Fruit fly (Drosophila melanogaster) whole organism, embryonic: ENCODE measurements around the gene CG17239.
A peak's percentile ranks its signal among the peaks of the same experiment; 100 is the strongest.

Experiments used
- Antp ChIP-seq: fragments of 200-800 bp; sonication (Bioruptor generic); optimal IDR thresholded peaks from 3 replicates; lab custom pipeline; 2016; ENCODE audit warnings: missing biosample characterization, missing genetic modification characterization
- Atf-2 ChIP-seq: fragments of 200-800 bp; sonication (Bioruptor generic); optimal IDR thresholded peaks from 2 replicates; lab custom pipeline; 2016; ENCODE audit warnings: missing biosample characterization, missing genetic modification characterization
- Atf3 ChIP-seq: fragments of 200-800 bp; sonication (Bioruptor generic); optimal IDR thresholded peaks from 3 replicates; lab custom pipeline; 2016; ENCODE audit warnings: missing biosample characterization, missing genetic modification characterization
- CG1024 ChIP-seq: fragments of 200-800 bp; sonication (Bioruptor generic); IDR thresholded peaks from 2 replicates; pipeline ENCODE4 v1.3.6; 2022; ENCODE audit warnings: missing biosample characterization, missing genetic modification characterization
- CG10267 ChIP-seq: fragments of 200-800 bp; sonication (Bioruptor generic); optimal IDR thresholded peaks from 2 replicates; lab custom pipeline; 2018; ENCODE audit warnings: missing biosample characterization, mild to moderate bottlenecking, missing genetic modification characterization, moderate library complexity
- CG11456 ChIP-seq: fragments of 200-800 bp; sonication (Bioruptor generic); IDR thresholded peaks from 3 replicates; pipeline ENCODE4 v1.3.6; 2022; ENCODE audit warnings: missing biosample characterization, missing genetic modification characterization
- CG11695 ChIP-seq: fragments of 200-800 bp; sonication (Bioruptor generic); IDR thresholded peaks from 3 replicates; pipeline ENCODE4 v1.3.6; 2022; ENCODE audit warnings: missing biosample characterization, missing genetic modification characterization
- CG12071 ChIP-seq: fragments of 200-800 bp; sonication (Bioruptor generic); optimal IDR thresholded peaks from 3 replicates; lab custom pipeline; 2018; ENCODE audit warnings: missing biosample characterization, mild to moderate bottlenecking, missing genetic modification characterization
- CG14014 ChIP-seq: fragments of 200-800 bp; sonication (Bioruptor generic); IDR thresholded peaks from 2 replicates; pipeline ENCODE4 v1.3.6; 2022; ENCODE audit warnings: missing biosample characterization, missing genetic modification characterization
- CG1647 ChIP-seq: fragments of 200-800 bp; sonication (Bioruptor generic); optimal IDR thresholded peaks from 3 replicates; lab custom pipeline; 2016; ENCODE audit warnings: missing biosample characterization, missing genetic modification characterization
- CG16779 ChIP-seq: fragments of 200-800 bp; sonication (Bioruptor generic); IDR thresholded peaks from 2 replicates; pipeline ENCODE4 v1.3.6; 2022; ENCODE audit warnings: missing biosample characterization, missing genetic modification characterization
- CG16863 ChIP-seq: fragments of 200-800 bp; sonication (Bioruptor generic); optimal IDR thresholded peaks from 3 replicates; lab custom pipeline; 2016; ENCODE audit warnings: missing biosample characterization, missing genetic modification characterization
- CG17328 ChIP-seq: fragments of 200-800 bp; sonication (Bioruptor generic); IDR thresholded peaks from 2 replicates; pipeline ENCODE4 v1.3.6; 2022; ENCODE audit warnings: missing biosample characterization, missing genetic modification characterization
- CG17359 ChIP-seq: fragments of 200-800 bp; sonication (Bioruptor generic); optimal IDR thresholded peaks from 3 replicates; lab custom pipeline; 2018; ENCODE audit warnings: missing biosample characterization, mild to moderate bottlenecking, missing genetic modification characterization, moderate library complexity
- CG18476 ChIP-seq: fragments of 200-800 bp; sonication (Bioruptor generic); optimal IDR thresholded peaks from 2 replicates; lab custom pipeline; 2016; ENCODE audit warnings: missing biosample characterization, mild to moderate bottlenecking, missing genetic modification characterization
- CG2120 ChIP-seq: fragments of 200-800 bp; sonication (Bioruptor generic); optimal IDR thresholded peaks from 3 replicates; lab custom pipeline; 2016; ENCODE audit warnings: missing biosample characterization, missing genetic modification characterization
- CG30403 ChIP-seq: fragments of 200-800 bp; sonication (Bioruptor generic); optimal IDR thresholded peaks from 3 replicates; lab custom pipeline; 2016; ENCODE audit warnings: missing biosample characterization, missing genetic modification characterization
- CG4707 ChIP-seq: fragments of 200-800 bp; sonication (Bioruptor generic); optimal IDR thresholded peaks from 2 replicates; lab custom pipeline; 2018; ENCODE audit warnings: missing biosample characterization, mild to moderate bottlenecking, missing genetic modification characterization, moderate library complexity
- CG4820 ChIP-seq: fragments of 200-800 bp; sonication (Bioruptor generic); optimal IDR thresholded peaks from 3 replicates; lab custom pipeline; 2016; ENCODE audit warnings: missing biosample characterization, missing genetic modification characterization
- CG6689 ChIP-seq: fragments of 200-800 bp; sonication (Bioruptor generic); IDR thresholded peaks from 2 replicates; pipeline ENCODE4 v1.3.6; 2022; ENCODE audit warnings: missing biosample characterization, missing genetic modification characterization
- CG6791 ChIP-seq: fragments of 200-800 bp; sonication (Bioruptor generic); IDR thresholded peaks from 3 replicates; pipeline ENCODE4 v1.3.6; 2022; ENCODE audit warnings: missing biosample characterization, missing genetic modification characterization; ENCODE audit not compliant: partially characterized antibody
- CG7745 ChIP-seq: fragments of 200-800 bp; sonication (Bioruptor generic); optimal IDR thresholded peaks from 2 replicates; lab custom pipeline; 2018; ENCODE audit warnings: missing biosample characterization, mild to moderate bottlenecking, missing genetic modification characterization, moderate library complexity
- CkIIα-i1 ChIP-seq: fragments of 200-800 bp; sonication (Bioruptor generic); IDR thresholded peaks from 2 replicates; pipeline ENCODE4 v1.3.6; 2022; ENCODE audit warnings: missing biosample characterization, missing genetic modification characterization
- Ets65A ChIP-seq: fragments of 200-800 bp; sonication (Bioruptor generic); peaks from one replicate; lab custom pipeline; 2016; ENCODE audit warnings: missing biosample characterization, missing genetic modification characterization
- Fer1 ChIP-seq: fragments of 200-800 bp; sonication (Bioruptor generic); optimal IDR thresholded peaks from 2 replicates; lab custom pipeline; 2017; ENCODE audit warnings: missing biosample characterization, mild to moderate bottlenecking, missing genetic modification characterization
- Fer3 ChIP-seq: fragments of 200-800 bp; sonication (Bioruptor generic); optimal IDR thresholded peaks from 2 replicates; lab custom pipeline; 2018; ENCODE audit warnings: missing biosample characterization, mild to moderate bottlenecking, missing genetic modification characterization, moderate library complexity
- HmgZ ChIP-seq: fragments of 200-800 bp; sonication (Bioruptor generic); optimal IDR thresholded peaks from 2 replicates; lab custom pipeline; 2018; ENCODE audit warnings: missing biosample characterization, mild to moderate bottlenecking, missing genetic modification characterization
- Hr78 ChIP-seq, 2 experiments: fragments of 200-800 bp in 1 of 2; fragments of >200 bp in 1 of 2; sonication (Bioruptor generic) in 1 of 2; optimal IDR thresholded peaks; 2 replicates each; lab custom pipeline; 2017 to 2019; ENCODE audit warnings: missing biosample characterization in 2 of 2, missing genetic modification characterization in 2 of 2, mild to moderate bottlenecking in 1 of 2, moderate library complexity in 1 of 2
- Med ChIP-seq: fragments of 200-800 bp; sonication (Bioruptor generic); peaks from one replicate; lab custom pipeline; 2016; ENCODE audit warnings: missing biosample characterization, missing genetic modification characterization, mild to moderate bottlenecking, inconsistent platforms, moderate library complexity
- Mrtf ChIP-seq: fragments of 200-800 bp; sonication (Bioruptor generic); IDR thresholded peaks from 3 replicates; pipeline ENCODE4 v1.3.6; 2022; ENCODE audit warnings: missing biosample characterization, missing genetic modification characterization
- Ptx1 ChIP-seq: fragments of 200-800 bp; sonication (Bioruptor generic); IDR thresholded peaks from 2 replicates; pipeline ENCODE4 v1.3.6; 2022; ENCODE audit warnings: missing biosample characterization, missing genetic modification characterization
- Rfx ChIP-seq: fragments of 200-800 bp; sonication (Bioruptor generic); IDR thresholded peaks from 2 replicates; pipeline ENCODE4 v1.3.6; 2022; ENCODE audit warnings: missing biosample characterization, missing genetic modification characterization
- Stat92E ChIP-seq, 3 experiments: fragments of >200 bp in 2 of 3; fragments of 200-800 bp in 1 of 3; sonication (Bioruptor generic) in 1 of 3; optimal IDR thresholded peaks; 2 replicates each; lab custom pipeline; 2017 to 2019; ENCODE audit warnings: missing biosample characterization in 3 of 3, missing genetic modification characterization in 3 of 3, mild to moderate bottlenecking in 1 of 3, moderate library complexity in 1 of 3
- ac ChIP-seq: fragments of 200-800 bp; sonication (Bioruptor generic); optimal IDR thresholded peaks from 3 replicates; lab custom pipeline; 2017; ENCODE audit warnings: missing biosample characterization, mild to moderate bottlenecking, missing genetic modification characterization
- az2 ChIP-seq: fragments of 200-800 bp; sonication (Bioruptor generic); optimal IDR thresholded peaks from 3 replicates; lab custom pipeline; 2016; ENCODE audit warnings: missing biosample characterization, missing genetic modification characterization
- cas ChIP-seq: fragments of 200-800 bp; sonication (Bioruptor generic); IDR thresholded peaks from 2 replicates; pipeline ENCODE4 v1.3.6; 2022; ENCODE audit warnings: missing biosample characterization, missing genetic modification characterization
- caup ChIP-seq: fragments of 200-800 bp; sonication (Bioruptor generic); optimal IDR thresholded peaks from 3 replicates; lab custom pipeline; 2017; ENCODE audit warnings: missing biosample characterization, mild to moderate bottlenecking, missing genetic modification characterization, moderate library complexity; ENCODE audit not compliant: severe bottlenecking
- chn ChIP-seq: fragments of 200-800 bp; sonication (Bioruptor generic); optimal IDR thresholded peaks from 2 replicates; lab custom pipeline; 2016; ENCODE audit warnings: missing biosample characterization, missing genetic modification characterization
- eyg ChIP-seq: fragments of 200-800 bp; sonication (Bioruptor generic); optimal IDR thresholded peaks from 3 replicates; lab custom pipeline; 2016; ENCODE audit warnings: missing biosample characterization, missing genetic modification characterization
- fru ChIP-seq: fragments of >200 bp; optimal IDR thresholded peaks from 2 replicates; lab custom pipeline; 2017
- hb ChIP-seq: fragments of 200-800 bp; sonication (Bioruptor generic); IDR thresholded peaks from 3 replicates; pipeline ENCODE4 v1.3.6; 2022; ENCODE audit warnings: missing biosample characterization, missing genetic modification characterization; ENCODE audit not compliant: partially characterized antibody
- jumu ChIP-seq: fragments of 200-800 bp; sonication (Bioruptor generic); optimal IDR thresholded peaks from 3 replicates; lab custom pipeline; 2016; ENCODE audit warnings: missing biosample characterization, missing genetic modification characterization
- luna ChIP-seq: fragments of 200-800 bp; sonication (Bioruptor generic); optimal IDR thresholded peaks from 2 replicates; lab custom pipeline; 2016; ENCODE audit warnings: missing biosample characterization, missing genetic modification characterization
- nerfin-2 ChIP-seq: fragments of 200-800 bp; sonication (Bioruptor generic); IDR thresholded peaks from 2 replicates; pipeline ENCODE4 v1.3.6; 2022; ENCODE audit warnings: missing biosample characterization, missing genetic modification characterization; ENCODE audit not compliant: partially characterized antibody
- salm ChIP-seq: fragments of 200-800 bp; sonication (Bioruptor generic); optimal IDR thresholded peaks from 2 replicates; lab custom pipeline; 2018; ENCODE audit warnings: missing biosample characterization, mild to moderate bottlenecking, missing genetic modification characterization
- sisA ChIP-seq: fragments of 200-800 bp; sonication (Bioruptor generic); IDR thresholded peaks from 2 replicates; pipeline ENCODE4 v1.3.6; 2022; ENCODE audit warnings: missing biosample characterization, missing genetic modification characterization
- sna ChIP-seq: fragments of 200-800 bp; sonication (Bioruptor generic); IDR thresholded peaks from 2 replicates; pipeline ENCODE4 v1.3.6; 2022; ENCODE audit warnings: missing biosample characterization, missing genetic modification characterization; ENCODE audit not compliant: partially characterized antibody
- so ChIP-seq: fragments of 200-800 bp; sonication (Bioruptor generic); IDR thresholded peaks from 3 replicates; pipeline ENCODE4 v1.3.6; 2022; ENCODE audit warnings: missing biosample characterization, missing genetic modification characterization
- sr ChIP-seq: fragments of 200-800 bp; sonication (Bioruptor generic); IDR thresholded peaks from 3 replicates; pipeline ENCODE4 v1.3.6; 2022; ENCODE audit warnings: missing biosample characterization, missing genetic modification characterization
- tap ChIP-seq: fragments of 200-800 bp; optimal IDR thresholded peaks from 3 replicates; lab custom pipeline; 2019; ENCODE audit warnings: missing biosample characterization, mild to moderate bottlenecking, missing genetic modification characterization, moderate library complexity
- unc-4 ChIP-seq: fragments of 200-800 bp; sonication (Bioruptor generic); IDR thresholded peaks from 2 replicates; pipeline ENCODE4 v1.3.6; 2022; ENCODE audit warnings: missing biosample characterization, missing genetic modification characterization; ENCODE audit not compliant: partially characterized antibody
- vfl ChIP-seq: fragments of 200-800 bp; sonication (Bioruptor generic); optimal IDR thresholded peaks from 2 replicates; lab custom pipeline; 2016; ENCODE audit warnings: missing biosample characterization, missing genetic modification characterization

CG17239 gene

dm6 chr2L:2236722-2237121 is 15.4 kb downstream of the CG17239 start, which contains the start of gene Sec24CD (continued):
- TF ChIP-seq Mrtf (GFP tag; lab: Robert Waterston, UW): no peak
- TF ChIP-seq Atf-2 (GFP tag; lab: Kevin White, UChicago): no peak
- no peak for TF ChIP-seq CG4820 (GFP tag; lab: Kevin White, UChicago)
- no peak for TF ChIP-seq CG1647 (GFP tag; lab: Kevin White, UChicago)
- no peak for TF ChIP-seq jumu (GFP tag; lab: Kevin White, UChicago)
- TF ChIP-seq Stat92E (GFP tag; optimal IDR thresholded peaks at IDR 0.05; lab: Kevin White, UChicago): peak in 1 of 3 experiments; percentile 79
- peak; percentile 93 for TF ChIP-seq hb (GFP tag; lab: Robert Waterston, UW)
- TF ChIP-seq CkIIα-i1 (GFP tag; lab: Robert Waterston, UW): no peak
- TF ChIP-seq CG2120 (GFP tag; lab: Kevin White, UChicago): peak; percentile 6
- no peak for TF ChIP-seq Ptx1 (GFP tag; lab: Robert Waterston, UW)
- no peak for TF ChIP-seq CG1024 (GFP tag; lab: Robert Waterston, UW)
- peak; percentile 96 for TF ChIP-seq CG6791
- TF ChIP-seq cas: no peak
- TF ChIP-seq CG11456: no peak
- peak; percentile 39 for TF ChIP-seq HmgZ (tag; lab: Kevin White, UChicago)
- no peak for TF ChIP-seq Fer1 (GFP tag; lab: Kevin White, UChicago)
- no peak for TF ChIP-seq CG12071
- TF ChIP-seq salm: peak; percentile 16
- TF ChIP-seq nerfin-2 (GFP tag; lab: Robert Waterston, UW): peak; percentile 97
- TF ChIP-seq vfl (GFP tag; lab: Kevin White, UChicago): no peak
- no peak for TF ChIP-seq eyg (GFP tag; lab: Kevin White, UChicago)
- TF ChIP-seq unc-4 (GFP tag; lab: Robert Waterston, UW): peak; percentile 84
- no peak for TF ChIP-seq Fer3
- no peak for TF ChIP-seq CG17359 (tag; lab: Kevin White, UChicago)
- no peak for TF ChIP-seq chn
- no peak for TF ChIP-seq sisA
- TF ChIP-seq CG14014 (GFP tag; lab: Robert Waterston, UW): peak; percentile 29; the same call in 1 of the 2 replicates
- no peak for TF ChIP-seq CG17328 (GFP tag; lab: Robert Waterston, UW)
- TF ChIP-seq CG16863 (GFP tag; lab: Kevin White, UChicago): no peak
- no peak for TF ChIP-seq luna (GFP tag; lab: Kevin White, UChicago)
- no peak for TF ChIP-seq fru
- no peak for TF ChIP-seq so (GFP tag; lab: Robert Waterston, UW)
- TF ChIP-seq sr (GFP tag; lab: Robert Waterston, UW): no peak
- TF ChIP-seq CG10267 (tag; lab: Kevin White, UChicago): peak; percentile 68
- no peak for TF ChIP-seq Atf3 (GFP tag; lab: Kevin White, UChicago)
- no peak for TF ChIP-seq Ets65A (GFP tag; lab: Kevin White, UChicago)
- peak; percentile 100 for TF ChIP-seq CG6689 (GFP tag; lab: Robert Waterston, UW)
- TF ChIP-seq Rfx (GFP tag; lab: Robert Waterston, UW): peak; percentile 26; the same call in 1 of the 2 replicates
- peak; percentile 57 for TF ChIP-seq Med (GFP tag; lab: Kevin White, UChicago)
- TF ChIP-seq CG11695 (GFP tag; lab: Robert Waterston, UW): 0 out of 3 replicates have a peak, but pooled peaks have one; percentile 14
- peak; percentile 16 for TF ChIP-seq CG30403 (GFP tag; lab: Kevin White, UChicago)
- TF ChIP-seq Antp: no peak
- TF ChIP-seq sna (GFP tag; lab: Robert Waterston, UW): peak; percentile 96
- no peak for TF ChIP-seq CG4707 (GFP tag; lab: Kevin White, UChicago)
- no peak for TF ChIP-seq ac
- peak; percentile 4 for TF ChIP-seq az2 (GFP tag; lab: Kevin White, UChicago)
- no peak for TF ChIP-seq CG18476 (GFP tag; lab: Kevin White, UChicago)
- no peak for TF ChIP-seq tap
- TF ChIP-seq caup (GFP tag; lab: Kevin White, UChicago): no peak
- TF ChIP-seq CG7745: no peak
- TF ChIP-seq CG16779 (GFP tag; lab: Robert Waterston, UW): no peak
- TF ChIP-seq Hr78 (GFP tag; optimal IDR thresholded peaks at IDR 0.05; lab: Kevin White, UChicago): no peak
